Worm (Caenorhabditis elegans): ENCODE measurements around the gene C06A8.6.

DNA sequence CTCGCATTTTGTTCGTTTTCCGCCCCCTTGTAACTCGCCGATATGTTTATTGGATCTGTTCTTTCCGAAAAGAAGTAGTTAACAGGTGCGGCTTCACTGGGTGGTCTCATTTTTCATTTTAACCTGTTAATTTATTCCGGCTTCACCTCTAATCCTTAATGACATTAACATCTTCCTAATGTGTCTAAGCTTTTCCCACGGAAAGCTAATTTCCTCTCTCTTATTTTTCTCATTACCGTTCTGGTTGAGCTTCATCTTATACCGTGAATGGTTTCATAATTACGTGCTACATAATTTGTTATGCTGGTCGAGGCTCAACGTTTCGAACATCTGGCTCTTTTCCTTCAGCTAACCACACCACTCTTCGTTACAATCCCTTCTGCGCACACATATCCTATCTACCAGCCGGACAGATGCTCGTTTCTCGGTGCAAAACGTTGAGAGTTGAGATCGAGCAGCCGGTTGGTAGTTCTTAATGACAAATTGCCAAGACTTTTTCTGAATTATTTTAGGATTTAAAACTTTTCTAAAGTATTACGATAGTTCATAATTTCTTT is 37.1 kb downstream of the C06A8.6 start:
- TF ChIP-seq aly-2 (tag; optimal IDR thresholded peaks at IDR 0.05) (no peak), ztf-11 (tag; optimal IDR thresholded peaks at IDR 0.05) (no peak), fkh-10 (GFP tag; optimal IDR thresholded peaks at IDR 0.05) (no peak), lin-39 (tag; optimal IDR thresholded peaks at IDR 0.05) (no peak), eor-1 (tag; optimal IDR thresholded peaks at IDR 0.05) (no peak), ceh-28 (tag; optimal IDR thresholded peaks at IDR 0.05) (no peak)

Data from whole organism, L3 larva.